Fruit fly (Drosophila melanogaster): ENCODE measurements around the gene CecC.

The CecC gene

DNA sequence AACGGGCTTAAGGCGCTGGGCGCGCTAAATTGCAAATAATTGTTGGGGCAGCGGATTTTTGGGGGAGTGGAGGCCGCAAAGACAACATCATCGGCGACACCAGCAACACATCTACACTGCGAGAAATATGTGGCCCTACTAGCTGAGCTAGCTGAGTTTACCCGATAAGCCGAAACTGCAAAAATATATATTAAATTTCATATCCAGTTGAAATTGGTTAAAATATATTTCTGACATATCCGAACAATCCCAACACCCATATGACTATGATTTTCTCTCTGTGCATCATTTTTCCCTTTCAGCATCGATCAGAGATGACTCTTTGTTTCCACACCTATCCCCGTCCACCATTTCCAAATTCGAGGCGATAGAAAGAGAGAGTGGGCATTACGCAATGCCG lies 26.4 kb upstream of the CecC start (continued):
- TF ChIP-seq esn (GFP tag; optimal IDR thresholded peaks at IDR 0.05), result peak; percentile 80
- TF ChIP-seq eg (GFP tag; IDR thresholded peaks at IDR 0.05), result peak; percentile 73; the same call in 2 of the 3 replicates
- peak; percentile 71 for TF ChIP-seq pdm3 (GFP tag; optimal IDR thresholded peaks at IDR 0.05)
- TF ChIP-seq achi (GFP tag; optimal IDR thresholded peaks at IDR 0.05), result peak; percentile 64
- peak; percentile 80 for TF ChIP-seq CG6163 (GFP tag; IDR thresholded peaks at IDR 0.05)
- TF ChIP-seq CG10631 (GFP tag; optimal IDR thresholded peaks at IDR 0.05), result peak; percentile 55
- peak; percentile 76 for TF ChIP-seq OdsH (GFP tag; optimal IDR thresholded peaks at IDR 0.05)
- 0 out of 2 replicates have a peak, but pooled peaks have one; percentile 29 for TF ChIP-seq Gug (GFP tag; IDR thresholded peaks at IDR 0.05)
- TF ChIP-seq CG8119 (GFP tag; IDR thresholded peaks at IDR 0.05), result peak; percentile 44; the same call in 2 of the 3 replicates
- no peak for TF ChIP-seq fkh (GFP tag; optimal IDR thresholded peaks at IDR 0.05)
- TF ChIP-seq vri (GFP tag; optimal IDR thresholded peaks at IDR 0.05), result peak; percentile 58
- peak; percentile 35; the same call in 1 of the 2 replicates for TF ChIP-seq CG15336 (GFP tag; IDR thresholded peaks at IDR 0.05)
- no peak for TF ChIP-seq Hr38 (GFP tag; optimal IDR thresholded peaks at IDR 0.05)
- peak; percentile 69 for TF ChIP-seq Met (GFP tag; optimal IDR thresholded peaks at IDR 0.05)
- TF ChIP-seq dac (GFP tag; optimal IDR thresholded peaks at IDR 0.05), result no peak
- TF ChIP-seq CG6854 (GFP tag; optimal IDR thresholded peaks at IDR 0.05), result peak; percentile 16
- TF ChIP-seq CG9139 (GFP tag; optimal IDR thresholded peaks at IDR 0.05), result peak; percentile 31
- peak; percentile 74 for TF ChIP-seq Eip75B (GFP tag; optimal IDR thresholded peaks at IDR 0.05)
- TF ChIP-seq acj6 (GFP tag; optimal IDR thresholded peaks at IDR 0.05), result peak; percentile 73
- peak; percentile 73 for TF ChIP-seq Smox (GFP tag; optimal IDR thresholded peaks at IDR 0.05)
- peak; percentile 45 for TF ChIP-seq dsx (GFP tag; optimal IDR thresholded peaks at IDR 0.05; ENCODE audit: poor library complexity, severe bottlenecking)
- peak; percentile 70 for TF ChIP-seq Sox15 (GFP tag; optimal IDR thresholded peaks at IDR 0.05)
- TF ChIP-seq svp (GFP tag), result peak; percentile 84

DNA sequence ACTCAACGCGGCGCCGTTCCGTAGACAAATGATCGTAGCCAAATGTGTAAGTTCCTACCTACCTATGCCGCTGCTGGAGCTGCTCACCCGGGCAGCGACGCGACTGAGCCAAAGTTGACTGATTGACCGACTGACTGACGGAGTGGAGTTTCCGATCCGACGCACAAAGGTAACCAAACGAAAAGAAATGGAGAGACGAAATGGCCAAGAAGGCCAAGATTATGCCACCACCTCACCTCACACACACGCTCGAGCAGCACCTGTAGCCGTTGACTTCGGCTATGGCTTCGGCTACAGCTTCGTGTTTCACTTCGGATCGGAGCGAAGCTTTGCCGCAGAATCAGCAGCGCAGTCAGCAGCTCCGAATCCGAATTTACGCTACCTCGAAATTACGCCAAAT lies 25.2 kb upstream of the CecC start, which contains the start of gene CG9747:
TSS of gene CG9747 (minus strand) at position 206 of the 400 bp plus-strand sequence.
- TF ChIP-seq CG6854 (GFP tag; optimal IDR thresholded peaks at IDR 0.05), result peak; percentile 35
- no peak for TF ChIP-seq CG11902 (GFP tag; optimal IDR thresholded peaks at IDR 0.05)
- no peak for TF ChIP-seq Hr39 (GFP tag; optimal IDR thresholded peaks at IDR 0.05)
- peak; percentile 18 for TF ChIP-seq fkh (GFP tag; optimal IDR thresholded peaks at IDR 0.05)

DNA sequence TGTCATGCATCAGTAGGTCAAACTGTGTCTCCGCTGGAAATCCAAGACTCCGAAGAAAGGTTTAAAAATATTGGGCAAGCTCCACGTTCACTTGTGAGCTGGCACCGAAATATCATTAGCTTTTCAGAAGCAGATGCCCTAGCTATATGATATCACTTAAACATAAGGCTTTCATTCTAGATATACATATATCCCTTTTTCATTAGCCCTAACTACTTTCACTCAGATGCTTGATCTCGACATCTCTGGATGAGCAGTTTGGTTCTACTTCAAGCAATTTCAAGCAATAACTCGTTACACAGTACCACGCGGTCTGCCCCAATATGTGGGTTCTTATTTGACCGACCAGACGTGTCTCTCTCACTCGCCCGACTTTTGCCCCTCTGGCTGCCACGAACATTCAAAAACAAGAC lies 24.8 kb upstream of the CecC start:
- TF ChIP-seq Eip75B (GFP tag; optimal IDR thresholded peaks at IDR 0.05) (peak; percentile 74), CG16779 (tag; optimal IDR thresholded peaks at IDR 0.05) (peak; percentile 1), lz (GFP tag; optimal IDR thresholded peaks at IDR 0.05) (peak; percentile 78), achi (GFP tag; optimal IDR thresholded peaks at IDR 0.05) (peak; percentile 30), CG8119 (GFP tag; IDR thresholded peaks at IDR 0.05) (peak; percentile 34; the same call in 1 of the 3 replicates), Smox (GFP tag; optimal IDR thresholded peaks at IDR 0.05) (peak; percentile 72), CG6792 (GFP tag; optimal IDR thresholded peaks at IDR 0.05) (peak; percentile 66), CG4318 (GFP tag; optimal IDR thresholded peaks at IDR 0.05) (peak; percentile 36), Hr39 (GFP tag; optimal IDR thresholded peaks at IDR 0.05) (peak; percentile 81), Eip78C (GFP tag) (peak; percentile 94), CG9139 (GFP tag; optimal IDR thresholded peaks at IDR 0.05) (no peak), Lpt (GFP tag; optimal IDR thresholded peaks at IDR 0.05) (no peak), CG11762 (GFP tag; optimal IDR thresholded peaks at IDR 0.05; ENCODE audit: insufficient read depth) (peak; percentile 26), fd85E (GFP tag; optimal IDR thresholded peaks at IDR 0.05) (no peak), Eip93F (GFP tag; optimal IDR thresholded peaks at IDR 0.05) (no peak), ss (GFP tag; optimal IDR thresholded peaks at IDR 0.05) (peak; percentile 58 to 59), CG11294 (GFP tag; IDR thresholded peaks at IDR 0.05) (no peak), Ets96B (tag; optimal IDR thresholded peaks at IDR 0.05) (no peak), cyc (GFP tag; optimal IDR thresholded peaks at IDR 0.05) (peak; percentile 74), CG8319 (GFP tag; optimal IDR thresholded peaks at IDR 0.05) (peak; percentile 55), CG6163 (GFP tag; IDR thresholded peaks at IDR 0.05) (0 out of 3 replicates have a peak, but pooled peaks have one; percentile 11), Ets21C (GFP tag; optimal IDR thresholded peaks at IDR 0.05) (peak; percentile 63), svp (GFP tag) (peak; percentile 95), CG3032 (tag; optimal IDR thresholded peaks at IDR 0.05) (peak; percentile 12), CG8632 (GFP tag; optimal IDR thresholded peaks at IDR 0.05) (peak; percentile 62), esn (GFP tag; optimal IDR thresholded peaks at IDR 0.05) (peak; percentile 85), CG11902 (GFP tag; optimal IDR thresholded peaks at IDR 0.05) (peak; percentile 72), CG10669 (GFP tag; optimal IDR thresholded peaks at IDR 0.05) (peak; percentile 4), CG31627 (GFP tag; optimal IDR thresholded peaks at IDR 0.05) (peak; percentile 84), CG6808 (GFP tag; optimal IDR thresholded peaks at IDR 0.05) (peak; percentile 15), Met (GFP tag; optimal IDR thresholded peaks at IDR 0.05) (peak; percentile 69), CG1621 (tag; optimal IDR thresholded peaks at IDR 0.05) (no peak), CG10631 (GFP tag; optimal IDR thresholded peaks at IDR 0.05) (peak; percentile 43), eg (GFP tag; IDR thresholded peaks at IDR 0.05) (no peak)

All from whole organism, prepupa.